Fruit fly (Drosophila melanogaster) whole organism, embryonic: ENCODE data around the gene nonC.

Experiments
- Antp ChIP-seq: fragments of 200-800 bp; sonication (Bioruptor generic); optimal IDR thresholded peaks from 3 replicates; lab custom pipeline; 2016; ENCODE audit warnings: missing biosample characterization, missing genetic modification characterization
- Blimp-1 ChIP-seq: fragments of 200-800 bp; sonication (Bioruptor generic); optimal IDR thresholded peaks from 3 replicates; lab custom pipeline; 2018; ENCODE audit warnings: missing biosample characterization, missing genetic modification characterization, mild to moderate bottlenecking, moderate library complexity, missing genetic modification reagents
- C15 ChIP-seq: fragments of 200-800 bp; sonication (Bioruptor generic); IDR thresholded peaks from 3 replicates; pipeline ENCODE4 v1.3.6; 2022; ENCODE audit warnings: missing biosample characterization, missing genetic modification characterization
- CG12769 ChIP-seq: fragments of 200-800 bp; sonication (Bioruptor generic); optimal IDR thresholded peaks from 2 replicates; lab custom pipeline; 2019; ENCODE audit warnings: missing biosample characterization, mild to moderate bottlenecking, missing genetic modification characterization, moderate library complexity
- CG14441 ChIP-seq: fragments of 200-800 bp; sonication (Bioruptor generic); IDR thresholded peaks from 2 replicates; pipeline ENCODE4 v1.3.6; 2022; ENCODE audit warnings: missing biosample characterization, missing genetic modification characterization
- CG15073 ChIP-seq: fragments of 200-800 bp; sonication (Bioruptor generic); optimal IDR thresholded peaks from 2 replicates; lab custom pipeline; 2016; ENCODE audit warnings: missing biosample characterization, missing genetic modification characterization
- CG18599 ChIP-seq: fragments of 200-800 bp; sonication (Bioruptor generic); optimal IDR thresholded peaks from 3 replicates; lab custom pipeline; 2017; ENCODE audit warnings: missing biosample characterization, missing genetic modification characterization, mild to moderate bottlenecking, moderate library complexity, missing genetic modification reagents
- CG30431 ChIP-seq: fragments of 200-800 bp; sonication (Bioruptor generic); optimal IDR thresholded peaks from 2 replicates; lab custom pipeline; 2017; ENCODE audit warnings: missing biosample characterization, missing genetic modification characterization
- CG7357 ChIP-seq: fragments of 200-800 bp; sonication (Bioruptor generic); IDR thresholded peaks from 3 replicates; pipeline ENCODE4 v1.3.6; 2022; ENCODE audit warnings: missing biosample characterization, missing genetic modification characterization
- CG7987 ChIP-seq: fragments of 200-800 bp; sonication (Bioruptor generic); optimal IDR thresholded peaks from 2 replicates; lab custom pipeline; 2018; ENCODE audit warnings: missing biosample characterization, mild to moderate bottlenecking, missing genetic modification characterization, moderate library complexity
- Camta ChIP-seq: fragments of 200-800 bp; sonication (Bioruptor generic); optimal IDR thresholded peaks from 2 replicates; lab custom pipeline; 2016; ENCODE audit warnings: missing biosample characterization, missing genetic modification characterization
- Dip2 ChIP-seq: fragments of 200-800 bp; sonication (Bioruptor generic); IDR thresholded peaks from 2 replicates; pipeline ENCODE4 v1.3.6; 2022; ENCODE audit warnings: missing biosample characterization, missing genetic modification characterization
- Doc2 ChIP-seq: fragments of 200-800 bp; sonication (Bioruptor generic); IDR thresholded peaks from 2 replicates; pipeline ENCODE4 v1.3.6; 2022; ENCODE audit warnings: missing biosample characterization, missing genetic modification characterization
- Ets97D ChIP-seq: fragments of 200-800 bp; sonication (Bioruptor generic); optimal IDR thresholded peaks from 3 replicates; lab custom pipeline; 2016; ENCODE audit warnings: missing biosample characterization, missing genetic modification characterization
- Fer1 ChIP-seq: fragments of 200-800 bp; sonication (Bioruptor generic); optimal IDR thresholded peaks from 2 replicates; lab custom pipeline; 2017; ENCODE audit warnings: missing biosample characterization, mild to moderate bottlenecking, missing genetic modification characterization
- HmgD ChIP-seq: fragments of 200-800 bp; sonication (Bioruptor generic); optimal IDR thresholded peaks from 3 replicates; lab custom pipeline; 2016; ENCODE audit warnings: missing biosample characterization, missing genetic modification characterization
- Hr39 ChIP-seq: fragments of >200 bp; optimal IDR thresholded peaks from 2 replicates; lab custom pipeline; 2017
- Meics ChIP-seq: fragments of 200-800 bp; sonication (Bioruptor generic); optimal IDR thresholded peaks from 2 replicates; lab custom pipeline; 2017; ENCODE audit warnings: missing biosample characterization, mild to moderate bottlenecking, missing genetic modification characterization
- Poxn ChIP-seq: fragments of 200-800 bp; sonication (Bioruptor generic); IDR thresholded peaks from 2 replicates; pipeline ENCODE4 v1.3.6; 2022; ENCODE audit warnings: missing biosample characterization, missing genetic modification characterization
- Sox100B ChIP-seq: fragments of 200-800 bp; sonication (Bioruptor generic); optimal IDR thresholded peaks from 3 replicates; lab custom pipeline; 2018; ENCODE audit warnings: missing biosample characterization, mild to moderate bottlenecking, missing genetic modification characterization
- Sox102F ChIP-seq: fragments of 200-800 bp; sonication (Bioruptor generic); optimal IDR thresholded peaks from 2 replicates; lab custom pipeline; 2018; ENCODE audit warnings: missing biosample characterization, mild to moderate bottlenecking, missing genetic modification characterization, moderate library complexity
- Spps ChIP-seq: fragments of 200-800 bp; sonication (Bioruptor generic); optimal IDR thresholded peaks from 2 replicates; lab custom pipeline; 2018; ENCODE audit warnings: missing biosample characterization, mild to moderate bottlenecking, missing genetic modification characterization
- Sry-δ ChIP-seq: fragments of 200-800 bp; sonication (Bioruptor generic); optimal IDR thresholded peaks from 2 replicates; lab custom pipeline; 2016; ENCODE audit warnings: missing biosample characterization, missing genetic modification characterization
- Tbp ChIP-seq: fragments of >200 bp; optimal IDR thresholded peaks from 2 replicates; lab custom pipeline; 2018; ENCODE audit warnings: missing biosample characterization, missing genetic modification characterization
- Xrp1 ChIP-seq: fragments of 200-800 bp; sonication (Bioruptor generic); IDR thresholded peaks from 2 replicates; pipeline ENCODE4 v1.3.6; 2022; ENCODE audit warnings: missing biosample characterization, missing genetic modification characterization
- ac ChIP-seq: fragments of 200-800 bp; sonication (Bioruptor generic); optimal IDR thresholded peaks from 3 replicates; lab custom pipeline; 2017; ENCODE audit warnings: missing biosample characterization, mild to moderate bottlenecking, missing genetic modification characterization
- al ChIP-seq: fragments of 200-800 bp; sonication (Bioruptor generic); IDR thresholded peaks from 2 replicates; pipeline ENCODE4 v1.3.6; 2022; ENCODE audit warnings: missing biosample characterization, missing genetic modification characterization
- ase ChIP-seq: fragments of 200-800 bp; sonication (Bioruptor generic); IDR thresholded peaks from 3 replicates; pipeline ENCODE4 v1.3.6; 2022; ENCODE audit warnings: missing biosample characterization, missing genetic modification characterization
- br ChIP-seq: fragments of >200 bp; optimal IDR thresholded peaks from 2 replicates; lab custom pipeline; 2017
- dati ChIP-seq: fragments of 200-800 bp; sonication (Bioruptor generic); IDR thresholded peaks from 2 replicates; pipeline ENCODE4 v1.3.6; 2022; ENCODE audit warnings: missing biosample characterization, missing genetic modification characterization
- eve ChIP-seq, 2 experiments: fragments of >200 bp; optimal IDR thresholded peaks; 2 replicates each; lab custom pipeline; 2017; ENCODE audit warnings: missing biosample characterization in 2 of 2, missing genetic modification characterization in 2 of 2
- grau ChIP-seq: fragments of 200-800 bp; optimal IDR thresholded peaks from 3 replicates; lab custom pipeline; 2019; ENCODE audit warnings: missing biosample characterization, mild to moderate bottlenecking, missing genetic modification characterization, moderate library complexity
- gsb-n ChIP-seq: fragments of 200-800 bp; sonication (Bioruptor generic); optimal IDR thresholded peaks from 3 replicates; lab custom pipeline; 2018; ENCODE audit warnings: missing biosample characterization, mild to moderate bottlenecking, missing genetic modification characterization
- gt ChIP-seq: fragments of 200-800 bp; sonication (Bioruptor generic); IDR thresholded peaks from 2 replicates; pipeline ENCODE4 v1.3.6; 2022; ENCODE audit warnings: missing biosample characterization, missing genetic modification characterization
- hth ChIP-seq: fragments of >200 bp; optimal IDR thresholded peaks from 2 replicates; lab custom pipeline; 2017; ENCODE audit warnings: inconsistent platforms
- kay ChIP-seq: fragments of 200-800 bp; sonication (Bioruptor generic); optimal IDR thresholded peaks from 2 replicates; lab custom pipeline; 2016; ENCODE audit warnings: missing biosample characterization, missing genetic modification characterization
- mam ChIP-seq: fragments of 200-800 bp; sonication (Bioruptor generic); optimal IDR thresholded peaks from 3 replicates; lab custom pipeline; 2016; ENCODE audit warnings: missing biosample characterization, missing genetic modification characterization
- nerfin-2 ChIP-seq: fragments of 200-800 bp; sonication (Bioruptor generic); IDR thresholded peaks from 2 replicates; pipeline ENCODE4 v1.3.6; 2022; ENCODE audit warnings: missing biosample characterization, missing genetic modification characterization; ENCODE audit not compliant: partially characterized antibody
- nmo ChIP-seq: fragments of 200-800 bp; sonication (Bioruptor generic); optimal IDR thresholded peaks from 2 replicates; lab custom pipeline; 2018; ENCODE audit warnings: missing biosample characterization, mild to moderate bottlenecking, missing genetic modification characterization, moderate library complexity
- nom ChIP-seq: fragments of 200-800 bp; sonication (Bioruptor generic); optimal IDR thresholded peaks from 2 replicates; lab custom pipeline; 2017; ENCODE audit warnings: missing biosample characterization, missing genetic modification characterization, mild to moderate bottlenecking, moderate library complexity, missing genetic modification reagents
- phol ChIP-seq: fragments of 200-800 bp; sonication (Bioruptor generic); optimal IDR thresholded peaks from 3 replicates; lab custom pipeline; 2018; ENCODE audit warnings: missing biosample characterization, mild to moderate bottlenecking, missing genetic modification characterization, moderate library complexity
- prd ChIP-seq, 3 experiments: fragments of >200 bp in 2 of 3; fragments of 200-800 bp in 1 of 3; sonication (Bioruptor generic) in 1 of 3; optimal IDR thresholded peaks in 2 of 3; IDR thresholded peaks in 1 of 3; 2 replicates in 2 of 3; 3 replicates in 1 of 3; pipeline versions ENCODE4 v1.3.6 to Lab custom; 2017 to 2022; ENCODE audit warnings: missing biosample characterization in 1 of 3, missing genetic modification characterization in 1 of 3
- pros ChIP-seq: fragments of 200-800 bp; sonication (Bioruptor generic); optimal IDR thresholded peaks from 3 replicates; lab custom pipeline; 2019; ENCODE audit warnings: missing biosample characterization, mild to moderate bottlenecking, missing genetic modification characterization, moderate library complexity
- row ChIP-seq: fragments of 200-800 bp; sonication (Bioruptor generic); IDR thresholded peaks from 3 replicates; pipeline ENCODE4 v1.3.6; 2022; ENCODE audit warnings: missing biosample characterization, missing genetic modification characterization
- run ChIP-seq: fragments of 200-800 bp; sonication (Bioruptor generic); optimal IDR thresholded peaks from 3 replicates; lab custom pipeline; 2018; ENCODE audit warnings: missing biosample characterization, mild to moderate bottlenecking, missing genetic modification characterization
- tgo ChIP-seq: fragments of 200-800 bp; sonication (Bioruptor generic); IDR thresholded peaks from 3 replicates; pipeline ENCODE4 v1.3.6; 2022; ENCODE audit warnings: missing biosample characterization, missing genetic modification characterization
- unpg ChIP-seq: fragments of 200-800 bp; sonication (Bioruptor generic); optimal IDR thresholded peaks from 3 replicates; lab custom pipeline; 2018; ENCODE audit warnings: missing biosample characterization, mild to moderate bottlenecking, missing genetic modification characterization, moderate library complexity
- zfh1 ChIP-seq: fragments of 200-800 bp; sonication (Bioruptor generic); IDR thresholded peaks from 3 replicates; pipeline ENCODE4 v1.3.6; 2022; ENCODE audit warnings: missing biosample characterization, missing genetic modification characterization

nonC gene

DNA sequence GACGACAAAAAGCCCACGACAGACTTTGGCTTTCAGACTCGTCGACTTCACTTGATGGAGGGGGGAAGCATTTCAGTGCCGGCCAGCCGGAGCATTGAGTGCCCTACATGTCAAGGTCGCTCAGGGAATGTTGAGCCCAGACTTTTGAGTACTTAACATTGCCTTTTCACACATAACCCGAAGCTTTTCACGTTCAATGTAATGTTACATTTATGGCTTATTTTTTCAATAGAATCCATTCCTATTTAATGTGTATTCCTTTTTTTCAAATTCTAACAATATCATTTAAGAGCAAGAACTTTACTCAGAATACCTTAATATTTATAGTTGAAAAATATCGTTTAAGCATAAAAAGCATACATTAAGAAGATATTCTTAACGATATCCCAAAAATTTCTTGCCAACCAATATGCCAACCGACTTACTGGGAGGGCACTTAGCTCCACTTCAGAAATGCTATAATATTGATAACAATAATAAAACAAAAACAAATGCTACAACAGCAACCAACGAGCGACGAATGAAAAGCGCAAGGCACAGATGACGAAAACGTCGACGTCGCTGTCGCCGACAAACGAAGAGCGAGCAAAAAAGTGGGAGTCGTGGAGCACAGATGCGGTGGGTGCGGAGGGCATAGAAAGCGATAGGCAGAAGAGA, 35.6 kb downstream of the nonC start (continued):
- TF ChIP-seq Meics (GFP tag; lab: Kevin White, UChicago) = peak; percentile 89
- TF ChIP-seq Doc2 = no peak
- peak; percentile 83 for TF ChIP-seq Antp (GFP tag; lab: Kevin White, UChicago)
- no peak for TF ChIP-seq pros
- TF ChIP-seq CG7987 (GFP tag; lab: Kevin White, UChicago) = peak; percentile 23
- no peak for TF ChIP-seq CG15073 (GFP tag; lab: Kevin White, UChicago)
- no peak for TF ChIP-seq br (lab: Kevin White, UChicago)
- peak; percentile 49 for TF ChIP-seq kay (GFP tag; lab: Kevin White, UChicago)
- TF ChIP-seq hth (lab: Kevin White, UChicago) = no peak
- no peak for TF ChIP-seq ac (GFP tag; lab: Kevin White, UChicago)
- no peak for TF ChIP-seq Poxn
- TF ChIP-seq CG7357 (GFP tag; lab: Robert Waterston, UW) = peak; percentile 66; the same call in 2 of the 3 replicates
- peak; percentile 74 for TF ChIP-seq Xrp1 (GFP tag; lab: Robert Waterston, UW)
- TF ChIP-seq dati (GFP tag; lab: Robert Waterston, UW) = peak; percentile 19; the same call in 1 of the 2 replicates
- TF ChIP-seq C15 (GFP tag; lab: Robert Waterston, UW) = 0 out of 3 replicates have a peak, but pooled peaks have one; percentile 38
- TF ChIP-seq run (tag; lab: Kevin White, UChicago) = peak; percentile 23
- TF ChIP-seq Camta (GFP tag; lab: Kevin White, UChicago) = peak; percentile 80
- no peak for TF ChIP-seq gt (GFP tag; lab: Robert Waterston, UW)
- TF ChIP-seq nerfin-2 (GFP tag; lab: Robert Waterston, UW) = no peak
- no peak for TF ChIP-seq HmgD (GFP tag; lab: Kevin White, UChicago)

DNA sequence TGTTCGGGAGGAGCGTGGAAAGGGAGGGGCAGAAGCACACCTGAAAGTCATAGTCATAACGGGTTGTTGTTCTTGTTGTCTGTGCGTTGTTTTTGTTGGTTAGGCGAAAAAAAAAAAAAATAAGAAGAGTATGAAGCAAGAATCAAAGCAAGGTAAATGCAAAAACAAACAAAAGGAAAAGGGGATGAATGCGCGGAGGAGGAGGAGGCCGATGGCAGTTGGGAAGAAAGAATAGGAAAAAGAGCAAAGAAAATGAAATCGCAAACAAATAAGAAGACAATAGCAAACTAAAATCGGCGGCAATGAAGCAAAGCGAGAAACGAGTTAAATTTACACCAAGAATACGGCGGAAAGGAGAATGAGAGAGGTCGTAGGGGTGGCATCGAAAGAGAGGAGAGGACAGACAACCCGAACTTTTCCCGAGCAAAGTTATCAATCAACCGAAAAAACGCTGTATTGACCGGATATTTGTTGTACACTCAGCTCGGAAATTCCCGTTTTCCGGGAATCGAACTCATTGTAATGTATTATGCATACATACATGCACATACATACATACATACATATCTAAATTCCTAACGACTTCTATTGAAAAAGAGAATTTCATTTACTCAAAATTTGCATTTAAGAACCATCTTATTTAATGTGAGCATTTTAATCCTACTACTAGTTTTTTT, 36.3 kb downstream of the nonC start:
- TF ChIP-seq CG14441 (GFP tag; lab: Robert Waterston, UW) (0 out of 2 replicates have a peak, but pooled peaks have one; percentile 28), grau (tag; lab: Kevin White, UChicago) (peak; percentile 27), Fer1 (GFP tag; lab: Kevin White, UChicago) (no peak), ase (GFP tag; lab: Robert Waterston, UW) (0 out of 3 replicates have a peak, but pooled peaks have one; percentile 20), Dip2 (GFP tag; lab: Robert Waterston, UW) (no peak), unpg (GFP tag; lab: Kevin White, UChicago) (peak; percentile 11), eve (GFP tag; optimal IDR thresholded peaks at IDR 0.05; lab: Kevin White, UChicago) (peak in 1 of 2 experiments; percentile 70), Sry-δ (GFP tag; lab: Kevin White, UChicago) (no peak), Ets97D (GFP tag; lab: Kevin White, UChicago) (no peak), zfh1 (GFP tag; lab: Robert Waterston, UW) (peak; percentile 43; the same call in 1 of the 3 replicates), Tbp (GFP tag; lab: Kevin White, UChicago) (no peak), CG18599 (no peak), Blimp-1 (GFP tag; lab: Kevin White, UChicago) (peak; percentile 35), phol (tag; lab: Kevin White, UChicago) (peak; percentile 53), Sox102F (peak; percentile 45), Sox100B (GFP tag; lab: Kevin White, UChicago) (peak; percentile 1), mam (peak; percentile 10), gsb-n (tag; lab: Kevin White, UChicago) (no peak), prd (optimal IDR thresholded peaks at IDR 0.05; lab: Kevin White, UChicago) (no peak), prd (GFP tag; IDR thresholded peaks at IDR 0.05; lab: Robert Waterston, UW) (peak; percentile 22; the same call in 1 of the 3 replicates), Xrp1 (GFP tag; lab: Robert Waterston, UW) (peak; percentile 36; the same call in 1 of the 2 replicates), CG12769 (tag; lab: Kevin White, UChicago) (peak; percentile 5), tgo (GFP tag; lab: Robert Waterston, UW) (peak; percentile 42; the same call in 1 of the 3 replicates), al (GFP tag; lab: Robert Waterston, UW) (0 out of 2 replicates have a peak, but pooled peaks have one; percentile 28), Hr39 (no peak), nmo (GFP tag; lab: Kevin White, UChicago) (peak; percentile 16), CG30431 (no peak), Spps (tag; lab: Kevin White, UChicago) (no peak), nom (GFP tag; lab: Kevin White, UChicago) (peak; percentile 53), row (GFP tag; lab: Robert Waterston, UW) (peak; percentile 44; the same call in 2 of the 3 replicates)
